Fruit fly (Drosophila melanogaster) whole organism, prepupa: Measurements from ENCODE around the gene CG18754.

Experiments
- Blimp-1 ChIP-seq: fragments of 200-800 bp; sonication (Bioruptor generic); optimal IDR thresholded peaks from 3 replicates; lab custom pipeline; 2017; ENCODE audit warnings: missing biosample characterization, missing genetic modification characterization, mild to moderate bottlenecking, moderate library complexity, missing genetic modification reagents
- CG10631 ChIP-seq: fragments of 200-800 bp; sonication (Bioruptor generic); optimal IDR thresholded peaks from 2 replicates; lab custom pipeline; 2016; ENCODE audit warnings: missing biosample characterization, missing genetic modification characterization
- CG16779 ChIP-seq: fragments of 200-800 bp; sonication (Bioruptor generic); optimal IDR thresholded peaks from 3 replicates; lab custom pipeline; 2017; ENCODE audit warnings: missing biosample characterization, mild to moderate bottlenecking, missing genetic modification characterization
- CG3032 ChIP-seq: fragments of 200-800 bp; optimal IDR thresholded peaks from 2 replicates; lab custom pipeline; 2019; ENCODE audit warnings: missing biosample characterization, mild to moderate bottlenecking, missing genetic modification characterization, moderate library complexity
- CG31627 ChIP-seq: fragments of 200-800 bp; sonication (Bioruptor generic); optimal IDR thresholded peaks from 3 replicates; lab custom pipeline; 2016; ENCODE audit warnings: missing biosample characterization, missing genetic modification characterization
- CG32006 ChIP-seq: fragments of 200-800 bp; sonication (Bioruptor generic); optimal IDR thresholded peaks from 3 replicates; lab custom pipeline; 2017; ENCODE audit warnings: missing biosample characterization, mild to moderate bottlenecking, missing genetic modification characterization
- CG34406 ChIP-seq: fragments of 200-800 bp; sonication (Bioruptor generic); optimal IDR thresholded peaks from 3 replicates; lab custom pipeline; 2016; ENCODE audit warnings: missing biosample characterization, missing genetic modification characterization
- CG6163 ChIP-seq: fragments of 200-800 bp; sonication (Bioruptor generic); IDR thresholded peaks from 3 replicates; pipeline ENCODE4 v1.3.6; 2022; ENCODE audit warnings: missing biosample characterization, missing genetic modification characterization
- CG6276 ChIP-seq: fragments of 200-800 bp; sonication (Bioruptor generic); optimal IDR thresholded peaks from 2 replicates; lab custom pipeline; 2017; ENCODE audit warnings: missing biosample characterization, mild to moderate bottlenecking, missing genetic modification characterization
- CG7368 ChIP-seq: fragments of 200-800 bp; sonication (Bioruptor generic); optimal IDR thresholded peaks from 3 replicates; lab custom pipeline; 2016; ENCODE audit warnings: missing biosample characterization, missing genetic modification characterization
- Eip75B ChIP-seq: fragments of 200-800 bp; sonication (Bioruptor generic); optimal IDR thresholded peaks from 3 replicates; lab custom pipeline; 2016; ENCODE audit warnings: missing biosample characterization, missing genetic modification characterization
- Eip78C ChIP-seq: fragments of 200-800 bp; sonication (Bioruptor generic); peaks from one replicate; lab custom pipeline; 2016; ENCODE audit warnings: missing biosample characterization, missing genetic modification characterization
- Hr38 ChIP-seq: sonication (Bioruptor generic); optimal IDR thresholded peaks from 2 replicates; lab custom pipeline; 2016; ENCODE audit warnings: missing biosample characterization, missing genetic modification characterization
- Met ChIP-seq: fragments of 200-800 bp; sonication (Bioruptor generic); optimal IDR thresholded peaks from 3 replicates; lab custom pipeline; 2016; ENCODE audit warnings: missing biosample characterization, missing genetic modification characterization
- cyc ChIP-seq: fragments of 200-800 bp; sonication (Bioruptor generic); optimal IDR thresholded peaks from 3 replicates; lab custom pipeline; 2016; ENCODE audit warnings: missing biosample characterization, missing genetic modification characterization
- dac ChIP-seq: fragments of 200-800 bp; sonication (Bioruptor generic); optimal IDR thresholded peaks from 2 replicates; lab custom pipeline; 2017; ENCODE audit warnings: missing biosample characterization, mild to moderate bottlenecking, missing genetic modification characterization
- net ChIP-seq: fragments of 200-800 bp; sonication (Bioruptor generic); optimal IDR thresholded peaks from 3 replicates; lab custom pipeline; 2016; ENCODE audit warnings: missing biosample characterization, missing genetic modification characterization
- ss ChIP-seq, 2 experiments: fragments of 200-800 bp; sonication (Bioruptor generic); optimal IDR thresholded peaks; 2 replicates in 1 of 2; 3 replicates in 1 of 2; lab custom pipeline; 2017 to 2018; ENCODE audit warnings: mild to moderate bottlenecking in 2 of 2, missing biosample characterization in 2 of 2, missing genetic modification characterization in 2 of 2, moderate library complexity in 1 of 2
- topi ChIP-seq: fragments of 200-800 bp; sonication (Bioruptor generic); optimal IDR thresholded peaks from 3 replicates; lab custom pipeline; 2016; ENCODE audit warnings: missing biosample characterization, missing genetic modification characterization
- vri ChIP-seq: fragments of 200-800 bp; sonication (Bioruptor generic); optimal IDR thresholded peaks from 3 replicates; lab custom pipeline; 2016; ENCODE audit warnings: missing biosample characterization, mild to moderate bottlenecking, missing genetic modification characterization

CG18754 gene

dm6 chr3R:23734573-23735404 lies 50.9 kb downstream of the CG18754 start (continued):
- peak; percentile 21 for TF ChIP-seq dac (GFP tag; lab: Kevin White, UChicago)
- peak; percentile 52 for TF ChIP-seq CG16779 (tag; lab: Kevin White, UChicago)
- TF ChIP-seq CG10631 (GFP tag; lab: Kevin White, UChicago) = no peak
- no peak for TF ChIP-seq CG3032 (tag; lab: Kevin White, UChicago)
- TF ChIP-seq Blimp-1 = no peak
- peak; percentile 38 for TF ChIP-seq net (GFP tag; lab: Kevin White, UChicago)
- peak; percentile 35 for TF ChIP-seq CG34406 (GFP tag; lab: Kevin White, UChicago)
- no peak for TF ChIP-seq vri (GFP tag; lab: Kevin White, UChicago)
- no peak for TF ChIP-seq Met
- peak; percentile 37 for TF ChIP-seq Eip75B (GFP tag; lab: Kevin White, UChicago)
- no peak for TF ChIP-seq topi (GFP tag; lab: Kevin White, UChicago)
- no peak for TF ChIP-seq Hr38 (GFP tag; lab: Kevin White, UChicago)
- peak; percentile 71 for TF ChIP-seq CG6276 (GFP tag; lab: Kevin White, UChicago)
- peak; percentile 76 for TF ChIP-seq CG32006 (GFP tag; lab: Kevin White, UChicago)
- no peak for TF ChIP-seq CG7368
- TF ChIP-seq CG31627 (GFP tag; lab: Kevin White, UChicago) = no peak

DNA sequence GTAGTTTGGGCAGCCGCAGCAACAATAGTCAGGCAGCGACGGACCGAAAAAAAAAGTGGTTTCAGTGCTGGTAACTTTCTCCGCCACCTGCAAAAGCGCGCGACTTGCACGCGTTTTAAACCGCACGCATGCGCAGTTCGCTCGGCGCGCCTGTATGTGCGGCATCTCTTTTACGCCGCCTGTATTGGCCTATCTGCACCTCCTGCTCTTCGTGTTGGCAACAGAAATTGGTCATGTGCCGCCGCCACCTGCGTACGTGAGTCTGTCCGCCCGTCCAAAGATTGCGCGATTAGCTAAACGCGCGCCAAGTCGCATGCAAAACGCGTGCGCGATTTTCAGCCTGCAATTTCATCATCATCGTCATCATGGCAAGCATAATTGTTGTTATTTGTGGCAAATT lies 51.8 kb downstream of the CG18754 start:
- TF ChIP-seq ss (GFP tag; optimal IDR thresholded peaks at IDR 0.05; lab: Kevin White, UChicago) = peak in 1 of 2 experiments; percentile 11
- no peak for TF ChIP-seq cyc (GFP tag; lab: Kevin White, UChicago)
- peak; percentile 36 for TF ChIP-seq Eip78C (GFP tag; lab: Kevin White, UChicago)
- 0 out of 3 replicates have a peak, but pooled peaks have one; percentile 10 for TF ChIP-seq CG6163
